Fruit fly (Drosophila melanogaster): ENCODE measurements around the gene CG15011.

DNA sequence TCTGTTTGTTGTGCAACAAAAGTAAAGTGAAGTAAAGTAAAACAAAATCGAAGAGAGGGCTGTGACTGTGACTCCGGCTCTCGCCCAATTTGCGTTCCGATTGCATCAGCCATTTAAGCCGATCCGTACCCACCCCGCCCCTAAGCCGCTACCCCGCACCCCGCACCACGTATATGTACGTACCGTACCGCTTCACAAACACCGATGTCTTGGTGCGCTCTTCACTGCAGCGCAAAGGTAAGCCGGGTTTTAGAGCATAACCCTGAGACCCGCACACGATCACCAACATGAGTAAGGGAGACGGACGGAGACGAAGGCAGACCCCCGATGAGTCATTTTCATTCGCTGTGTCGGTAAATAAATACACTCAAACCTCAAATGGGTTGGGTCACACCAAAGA lies 26.7 kb downstream of the CG15011 start:
- TF ChIP-seq ttk (optimal IDR thresholded peaks at IDR 0.05): no peak
- TF ChIP-seq h (optimal IDR thresholded peaks at IDR 0.05): no peak
- no peak for TF ChIP-seq insv (optimal IDR thresholded peaks at IDR 0.05)
- no peak for TF ChIP-seq psq (optimal IDR thresholded peaks at IDR 0.05)
